Worm (Caenorhabditis elegans): ENCODE data around the gene Y41C4A.12.

The Y41C4A.12 gene

DNA sequence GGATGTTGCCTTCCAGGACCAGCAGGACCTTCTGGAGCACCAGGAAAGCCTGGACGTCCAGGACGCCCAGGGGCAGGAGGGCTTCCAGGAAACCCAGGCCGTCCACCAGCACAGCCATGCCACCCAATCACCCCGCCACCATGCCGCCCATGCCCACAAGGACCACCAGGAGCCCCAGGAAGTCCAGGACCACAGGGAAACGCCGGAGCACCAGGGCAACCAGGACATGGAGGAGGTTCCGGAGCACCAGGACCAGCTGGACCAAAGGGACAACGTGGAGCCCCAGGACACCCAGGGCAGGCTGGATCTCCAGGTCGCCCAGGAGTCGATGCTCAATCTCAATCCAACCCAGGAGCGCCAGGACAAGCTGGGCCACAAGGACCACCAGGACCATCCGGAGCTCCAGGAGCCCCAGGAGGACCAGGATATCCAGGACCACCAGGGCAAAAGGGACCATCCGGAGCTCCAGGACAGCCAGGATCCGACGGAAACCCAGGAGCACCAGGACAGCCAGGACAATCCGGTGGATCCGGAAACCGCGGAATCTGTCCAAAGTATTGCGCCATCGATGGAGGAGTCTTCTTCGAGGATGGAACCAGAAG, 22.0 kb downstream of the Y41C4A.12 start:
- no peak for TF ChIP-seq eor-1 (tag; optimal IDR thresholded peaks at IDR 0.05)
- TF ChIP-seq nfya-1 (tag; optimal IDR thresholded peaks at IDR 0.05; ENCODE audit: insufficient read depth): no peak
- no peak for TF ChIP-seq lsy-12 (tag; optimal IDR thresholded peaks at IDR 0.05)
- no peak for TF ChIP-seq egl-27 (tag; optimal IDR thresholded peaks at IDR 0.05)
- TF ChIP-seq zag-1 (tag; optimal IDR thresholded peaks at IDR 0.05): no peak
- no peak for TF ChIP-seq nhr-76 (tag; optimal IDR thresholded peaks at IDR 0.05)
- no peak for TF ChIP-seq fkh-10 (GFP tag; optimal IDR thresholded peaks at IDR 0.05)
- TF ChIP-seq ceh-16 (tag; optimal IDR thresholded peaks at IDR 0.05): no peak
- TF ChIP-seq nhr-67 (tag; optimal IDR thresholded peaks at IDR 0.05): no peak
- TF ChIP-seq unc-62 (GFP tag; optimal IDR thresholded peaks at IDR 0.05): no peak
- no peak for TF ChIP-seq fkh-2 (tag; optimal IDR thresholded peaks at IDR 0.05)
- TF ChIP-seq ztf-4 (tag; optimal IDR thresholded peaks at IDR 0.05): no peak
- no peak for TF ChIP-seq nhr-28 (tag; optimal IDR thresholded peaks at IDR 0.05)
- no peak for TF ChIP-seq nhr-23 (tag; optimal IDR thresholded peaks at IDR 0.05)
- TF ChIP-seq elt-2 (tag; optimal IDR thresholded peaks at IDR 0.05): no peak

DNA sequence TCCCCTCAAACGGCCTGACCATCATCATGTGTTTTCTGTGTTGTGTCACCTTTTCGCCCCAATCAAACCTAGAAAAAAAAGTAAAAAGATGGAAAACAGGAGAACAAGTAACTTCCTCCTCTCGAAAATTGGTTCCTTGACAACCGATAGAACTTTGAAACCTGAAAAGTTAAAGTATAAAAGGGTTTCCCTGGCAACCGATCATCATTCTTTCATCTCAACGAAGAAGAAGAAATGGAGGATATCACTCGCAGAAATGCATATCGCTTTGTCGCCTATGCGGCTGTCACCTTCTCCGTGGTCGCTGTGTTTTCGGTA, 22.8 kb downstream of the Y41C4A.12 start, which contains the start of gene col-95:
Gene col-95 (plus strand): TSS at position 219 of the 318 bp plus-strand sequence.
- no peak for TF ChIP-seq ceh-16 (tag; optimal IDR thresholded peaks at IDR 0.05)
- TF ChIP-seq elt-3 (tag; optimal IDR thresholded peaks at IDR 0.05): no peak
- no peak for TF ChIP-seq unc-62 (GFP tag; optimal IDR thresholded peaks at IDR 0.05)

DNA sequence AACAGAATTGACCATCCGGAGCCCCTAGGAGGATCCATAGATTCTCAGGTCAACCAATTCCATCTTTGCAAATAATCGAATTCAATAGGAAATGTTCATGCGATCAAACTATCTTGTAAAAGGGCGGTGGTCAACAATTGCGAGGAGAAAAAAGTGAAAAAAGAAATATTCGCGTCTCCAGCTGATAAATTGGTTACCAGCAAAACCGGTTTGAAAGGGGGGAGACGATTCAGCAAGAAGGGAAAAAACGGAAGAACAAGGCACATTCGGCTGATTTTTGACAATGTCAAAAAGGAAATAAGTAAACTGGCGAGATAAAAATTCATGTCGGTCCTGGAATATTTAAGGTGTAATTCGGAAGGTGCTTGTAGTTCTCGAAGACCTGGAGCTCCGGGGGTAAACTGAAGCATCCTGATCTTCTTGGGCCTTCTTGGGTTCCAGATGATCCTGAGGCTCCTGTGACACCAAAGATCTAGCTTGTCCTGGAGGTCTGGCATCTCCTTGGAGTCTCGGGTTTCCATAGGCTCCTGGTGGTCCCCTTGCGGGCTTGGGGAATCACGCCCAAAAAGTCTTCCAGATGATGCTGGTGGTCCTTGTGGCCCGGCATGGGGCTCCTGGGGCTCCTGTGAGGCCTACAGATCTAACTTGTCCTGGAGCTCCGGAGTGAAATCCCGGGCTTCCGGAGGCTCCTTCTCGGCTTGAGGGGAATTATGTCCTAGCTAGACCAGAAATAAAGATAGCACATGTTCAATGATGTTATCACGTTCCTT, 23.3 kb downstream of the Y41C4A.12 start:
- TF ChIP-seq ceh-82 (tag; optimal IDR thresholded peaks at IDR 0.05) (no peak), nhr-43 (tag; optimal IDR thresholded peaks at IDR 0.05; ENCODE audit: poor library complexity, severe bottlenecking) (no peak), ama-1 (optimal IDR thresholded peaks at IDR 0.05) (no peak), eor-1 (tag; optimal IDR thresholded peaks at IDR 0.05) (no peak), zag-1 (tag; optimal IDR thresholded peaks at IDR 0.05) (no peak), lin-15B (tag; optimal IDR thresholded peaks at IDR 0.05) (no peak), elt-1 (tag; optimal IDR thresholded peaks at IDR 0.05) (no peak), ceh-28 (tag; optimal IDR thresholded peaks at IDR 0.05) (no peak), nhr-25 (tag; optimal IDR thresholded peaks at IDR 0.05) (no peak), nhr-237 (tag; optimal IDR thresholded peaks at IDR 0.05) (no peak), daf-12 (tag; optimal IDR thresholded peaks at IDR 0.05) (no peak), nhr-23 (tag; optimal IDR thresholded peaks at IDR 0.05) (no peak), fos-1 (tag; optimal IDR thresholded peaks at IDR 0.05) (no peak), unc-39 (tag; optimal IDR thresholded peaks at IDR 0.05) (no peak), nhr-77 (tag; optimal IDR thresholded peaks at IDR 0.05) (no peak)

DNA sequence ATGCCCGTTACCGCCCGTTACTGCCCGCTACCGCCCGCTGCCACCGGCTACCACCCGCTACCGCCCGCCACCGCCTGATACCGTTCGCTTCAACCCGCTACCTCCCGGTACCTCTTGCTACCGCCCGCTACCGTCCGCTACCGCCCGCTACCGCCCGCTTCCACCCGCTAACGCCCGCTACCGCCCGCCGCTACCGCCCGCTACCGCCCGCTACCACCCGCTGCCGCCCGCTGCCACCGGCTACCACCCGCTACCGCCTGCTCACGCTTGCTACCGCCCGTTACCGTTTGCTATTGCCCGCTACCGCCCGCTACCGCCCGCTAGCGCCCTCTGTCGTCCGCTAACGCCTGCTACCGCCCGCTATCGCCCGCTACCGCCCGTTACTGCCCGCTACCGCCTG, 24.6 kb downstream of the Y41C4A.12 start:
- no peak for TF ChIP-seq R02D3.7 (tag; optimal IDR thresholded peaks at IDR 0.05)
- no peak for TF ChIP-seq elt-1 (tag; optimal IDR thresholded peaks at IDR 0.05)
- TF ChIP-seq unc-62 (GFP tag; optimal IDR thresholded peaks at IDR 0.05): no peak
- no peak for TF ChIP-seq nhr-76 (tag; optimal IDR thresholded peaks at IDR 0.05)
- TF ChIP-seq lin-15B (tag; optimal IDR thresholded peaks at IDR 0.05): no peak
- no peak for TF ChIP-seq nhr-12 (tag; optimal IDR thresholded peaks at IDR 0.05)
- TF ChIP-seq ztf-4 (tag; optimal IDR thresholded peaks at IDR 0.05): no peak
- TF ChIP-seq elt-2 (tag; optimal IDR thresholded peaks at IDR 0.05): no peak
- TF ChIP-seq skn-1 (tag; optimal IDR thresholded peaks at IDR 0.05): no peak
- TF ChIP-seq fkh-2 (tag; optimal IDR thresholded peaks at IDR 0.05): no peak
- TF ChIP-seq lin-39 (tag; optimal IDR thresholded peaks at IDR 0.05): no peak
- no peak for TF ChIP-seq nfya-1 (tag; optimal IDR thresholded peaks at IDR 0.05; ENCODE audit: insufficient read depth)
- no peak for TF ChIP-seq ceh-28 (tag; optimal IDR thresholded peaks at IDR 0.05)
- TF ChIP-seq daf-12 (tag; optimal IDR thresholded peaks at IDR 0.05): no peak
- no peak for TF ChIP-seq ceh-16 (tag; optimal IDR thresholded peaks at IDR 0.05)
- TF ChIP-seq ZK546.5 (tag; optimal IDR thresholded peaks at IDR 0.05): no peak
- TF ChIP-seq elt-3 (tag; optimal IDR thresholded peaks at IDR 0.05): no peak
- TF ChIP-seq nhr-11 (tag; optimal IDR thresholded peaks at IDR 0.05): no peak
- TF ChIP-seq lsy-12 (tag; optimal IDR thresholded peaks at IDR 0.05): no peak

Data from whole organism, L3 larva.